Fruit fly (Drosophila melanogaster): ENCODE results near the gene CG31106.

CG31106 gene

DNA sequence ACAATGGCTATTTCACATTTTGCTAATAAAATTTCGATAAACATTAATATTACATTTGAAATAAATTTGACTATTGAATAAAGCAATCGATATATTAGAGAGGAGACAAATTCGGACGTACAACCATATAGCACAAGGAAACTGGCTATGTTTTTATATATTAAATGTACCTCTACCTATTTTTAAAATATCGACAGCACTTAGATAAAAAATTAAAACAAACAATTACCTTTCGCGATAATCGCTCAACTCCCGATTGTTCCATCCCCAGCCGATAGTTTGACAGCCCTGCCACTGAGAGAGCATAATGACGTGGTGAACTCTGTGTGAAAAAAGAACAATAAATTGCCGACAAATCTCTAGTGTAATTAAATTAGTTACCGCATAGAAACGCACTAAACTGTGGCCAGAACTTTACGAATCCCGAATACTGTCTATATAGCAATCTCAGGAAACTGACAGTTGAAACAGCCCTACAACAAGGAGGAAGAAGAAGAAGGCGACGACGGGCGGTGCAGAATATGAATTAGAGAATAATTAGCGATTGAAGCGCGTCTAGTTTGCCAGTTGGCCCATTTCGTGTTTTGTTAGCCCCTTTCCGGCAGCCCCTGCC lies 42.6 kb downstream of the CG31106 start, which contains the start of gene CG11857 (continued):
- TF ChIP-seq mam (GFP tag; optimal IDR thresholded peaks at IDR 0.05) (peak; percentile 99), CG13287 (GFP tag; IDR thresholded peaks at IDR 0.05; ENCODE audit: partially characterized antibody) (peak; percentile 100), Oli (tag; optimal IDR thresholded peaks at IDR 0.05) (peak; percentile 96), Bteb2 (GFP tag; optimal IDR thresholded peaks at IDR 0.05) (peak; percentile 98), unpg (GFP tag; optimal IDR thresholded peaks at IDR 0.05) (peak; percentile 98), Stat92E (GFP tag; optimal IDR thresholded peaks at IDR 0.05) (peak in 1 of 3 experiments; percentile 91), CG12659 (GFP tag; optimal IDR thresholded peaks at IDR 0.05) (peak; percentile 99), CG9876 (GFP tag; optimal IDR thresholded peaks at IDR 0.05) (peak; percentile 96), CG34376 (GFP tag; optimal IDR thresholded peaks at IDR 0.05) (peak; percentile 97), CG4328 (GFP tag; optimal IDR thresholded peaks at IDR 0.05) (peak; percentile 91), CG4617 (GFP tag; optimal IDR thresholded peaks at IDR 0.05; ENCODE audit: borderline replicate concordance) (peak; percentile 99), dysf (GFP tag; IDR thresholded peaks at IDR 0.05) (peak; percentile 99), ewg (GFP tag; optimal IDR thresholded peaks at IDR 0.05) (peak; percentile 92), ATbp (GFP tag; optimal IDR thresholded peaks at IDR 0.05) (peak; percentile 92), CG9932 (GFP tag; IDR thresholded peaks at IDR 0.05) (peak; percentile 100), NfI (GFP tag; optimal IDR thresholded peaks at IDR 0.05) (peak; percentile 98), CG10654 (GFP tag; optimal IDR thresholded peaks at IDR 0.05) (peak; percentile 97), otp (GFP tag; IDR thresholded peaks at IDR 0.05) (peak; percentile 97), CG11696 (GFP tag; IDR thresholded peaks at IDR 0.05) (peak; percentile 89), ap (GFP tag; IDR thresholded peaks at IDR 0.05) (peak; percentile 97), pb (GFP tag; optimal IDR thresholded peaks at IDR 0.05) (peak; percentile 92), ttk (GFP tag; IDR thresholded peaks at IDR 0.05) (peak; percentile 99), usp (GFP tag; optimal IDR thresholded peaks at IDR 0.05) (no peak), CG8281 (tag; optimal IDR thresholded peaks at IDR 0.05) (peak; percentile 90), Mad (GFP tag; optimal IDR thresholded peaks at IDR 0.05) (peak; percentile 98), CG18262 (tag; optimal IDR thresholded peaks at IDR 0.05) (peak; percentile 96), CG17912 (GFP tag; optimal IDR thresholded peaks at IDR 0.05) (peak; percentile 90), sens-2 (GFP tag; IDR thresholded peaks at IDR 0.05) (peak; percentile 99), da (GFP tag; optimal IDR thresholded peaks at IDR 0.05) (peak; percentile 95), Dbx (GFP tag; IDR thresholded peaks at IDR 0.05) (peak; percentile 99), CrebB (tag; optimal IDR thresholded peaks at IDR 0.05) (peak; percentile 96), Adf1 (GFP tag; IDR thresholded peaks at IDR 0.05) (peak; percentile 89), NC2β (GFP tag; optimal IDR thresholded peaks at IDR 0.05) (peak; percentile 96), Nf-YC (tag; optimal IDR thresholded peaks at IDR 0.05) (peak; percentile 87), CG15696 (tag; optimal IDR thresholded peaks at IDR 0.05) (peak; percentile 98), CG1529 (GFP tag; optimal IDR thresholded peaks at IDR 0.05) (peak; percentile 94), YL-1 (GFP tag; optimal IDR thresholded peaks at IDR 0.05) (peak; percentile 97), al (GFP tag; IDR thresholded peaks at IDR 0.05) (peak; percentile 99), Taf1 (GFP tag; IDR thresholded peaks at IDR 0.05) (peak; percentile 97), CG32772 (GFP tag; IDR thresholded peaks at IDR 0.05) (peak; percentile 99), Dll (GFP tag; IDR thresholded peaks at IDR 0.05; ENCODE audit: partially characterized antibody) (peak; percentile 100), tna (GFP tag; IDR thresholded peaks at IDR 0.05; ENCODE audit: partially characterized antibody) (peak; percentile 99), twi (tag; optimal IDR thresholded peaks at IDR 0.05) (peak; percentile 96), crc (GFP tag; optimal IDR thresholded peaks at IDR 0.05) (peak; percentile 95), hb (GFP tag; IDR thresholded peaks at IDR 0.05; ENCODE audit: partially characterized antibody) (peak; percentile 100), CG15269 (tag; optimal IDR thresholded peaks at IDR 0.05) (peak; percentile 97), bowl (GFP tag; IDR thresholded peaks at IDR 0.05) (peak; percentile 92), CG10462 (GFP tag; optimal IDR thresholded peaks at IDR 0.05) (peak; percentile 97), CTCF (GFP tag; optimal IDR thresholded peaks at IDR 0.05) (peak; percentile 59), cwo (GFP tag; optimal IDR thresholded peaks at IDR 0.05) (peak; percentile 90)

Measured in whole organism, embryonic.